Fruit fly (Drosophila melanogaster) whole organism, embryonic: Measurements from ENCODE around the gene Tbca.

Experiments used
- Asciz ChIP-seq: fragments of 200-800 bp; sonication (Bioruptor generic); optimal IDR thresholded peaks from 2 replicates; lab custom pipeline; 2017; ENCODE audit warnings: missing biosample characterization, mild to moderate bottlenecking, missing genetic modification characterization, missing genetic modification reagents
- CG1024 ChIP-seq: fragments of 200-800 bp; sonication (Bioruptor generic); IDR thresholded peaks from 2 replicates; pipeline ENCODE4 v1.3.6; 2022; ENCODE audit warnings: missing biosample characterization, missing genetic modification characterization
- CG10543 ChIP-seq: fragments of 200-800 bp; sonication (Bioruptor generic); optimal IDR thresholded peaks from 3 replicates; lab custom pipeline; 2017; ENCODE audit warnings: missing biosample characterization, mild to moderate bottlenecking, missing genetic modification characterization, moderate library complexity
- CG10979 ChIP-seq: fragments of 200-800 bp; sonication (Bioruptor generic); optimal IDR thresholded peaks from 2 replicates; lab custom pipeline; 2018; ENCODE audit warnings: missing biosample characterization, mild to moderate bottlenecking, missing genetic modification characterization, moderate library complexity
- CG13123 ChIP-seq: fragments of 200-800 bp; sonication (Bioruptor generic); optimal IDR thresholded peaks from 2 replicates; lab custom pipeline; 2016; ENCODE audit warnings: missing biosample characterization, missing genetic modification characterization
- CG13296 ChIP-seq: fragments of 200-800 bp; sonication (Bioruptor generic); optimal IDR thresholded peaks from 3 replicates; lab custom pipeline; 2018; ENCODE audit warnings: missing biosample characterization, mild to moderate bottlenecking, missing genetic modification characterization
- CG13424 ChIP-seq: fragments of 200-800 bp; sonication (Bioruptor generic); optimal IDR thresholded peaks from 2 replicates; lab custom pipeline; 2019; ENCODE audit warnings: missing biosample characterization, mild to moderate bottlenecking, missing genetic modification characterization, moderate library complexity
- CG14050 ChIP-seq: fragments of 200-800 bp; sonication (Bioruptor generic); IDR thresholded peaks from 3 replicates; pipeline ENCODE4 v1.3.6; 2022; ENCODE audit warnings: missing biosample characterization, missing genetic modification characterization
- CG15073 ChIP-seq: fragments of 200-800 bp; sonication (Bioruptor generic); optimal IDR thresholded peaks from 2 replicates; lab custom pipeline; 2016; ENCODE audit warnings: missing biosample characterization, missing genetic modification characterization
- CG17361 ChIP-seq: fragments of 200-800 bp; sonication (Bioruptor generic); IDR thresholded peaks from 3 replicates; pipeline ENCODE4 v1.3.6; 2022; ENCODE audit warnings: missing biosample characterization, missing genetic modification characterization
- CG17568 ChIP-seq: fragments of 200-800 bp; sonication (Bioruptor generic); optimal IDR thresholded peaks from 2 replicates; lab custom pipeline; 2018; ENCODE audit warnings: missing biosample characterization, mild to moderate bottlenecking, missing genetic modification characterization, moderate library complexity
- CG17912 ChIP-seq: fragments of 200-800 bp; sonication (Bioruptor generic); optimal IDR thresholded peaks from 2 replicates; lab custom pipeline; 2018; ENCODE audit warnings: missing biosample characterization, mild to moderate bottlenecking, missing genetic modification characterization
- CG18599 ChIP-seq: fragments of 200-800 bp; sonication (Bioruptor generic); optimal IDR thresholded peaks from 3 replicates; lab custom pipeline; 2017; ENCODE audit warnings: missing biosample characterization, missing genetic modification characterization, mild to moderate bottlenecking, moderate library complexity, missing genetic modification reagents
- CG42726 ChIP-seq: fragments of 200-800 bp; sonication (Bioruptor generic); IDR thresholded peaks from 2 replicates; pipeline ENCODE4 v1.3.6; 2022; ENCODE audit warnings: missing biosample characterization, missing genetic modification characterization; ENCODE audit not compliant: partially characterized antibody
- CG4282 ChIP-seq: fragments of 200-800 bp; sonication (Bioruptor generic); optimal IDR thresholded peaks from 2 replicates; lab custom pipeline; 2016; ENCODE audit warnings: missing biosample characterization, missing genetic modification characterization
- CG4328 ChIP-seq: fragments of 200-800 bp; sonication (Bioruptor generic); optimal IDR thresholded peaks from 3 replicates; lab custom pipeline; 2017; ENCODE audit warnings: missing biosample characterization, missing genetic modification reagents, missing genetic modification characterization
- CG4424 ChIP-seq: fragments of 200-800 bp; sonication (Bioruptor generic); optimal IDR thresholded peaks from 3 replicates; lab custom pipeline; 2016; ENCODE audit warnings: missing biosample characterization, missing genetic modification characterization
- CG4730 ChIP-seq: fragments of 200-800 bp; sonication (Bioruptor generic); IDR thresholded peaks from 2 replicates; pipeline ENCODE4 v1.3.6; 2022; ENCODE audit warnings: missing biosample characterization, missing genetic modification characterization
- CG6683 ChIP-seq: fragments of 200-800 bp; sonication (Bioruptor generic); optimal IDR thresholded peaks from 2 replicates; lab custom pipeline; 2017; ENCODE audit warnings: missing biosample characterization, mild to moderate bottlenecking, missing genetic modification characterization, missing genetic modification reagents
- CG6791 ChIP-seq: fragments of 200-800 bp; sonication (Bioruptor generic); IDR thresholded peaks from 3 replicates; pipeline ENCODE4 v1.3.6; 2022; ENCODE audit warnings: missing biosample characterization, missing genetic modification characterization; ENCODE audit not compliant: partially characterized antibody
- CG7372 ChIP-seq: fragments of 200-800 bp; sonication (Bioruptor generic); IDR thresholded peaks from 2 replicates; pipeline ENCODE4 v1.3.6; 2022; ENCODE audit warnings: missing biosample characterization, missing genetic modification characterization
- CG7556 ChIP-seq: fragments of 200-800 bp; sonication (Bioruptor generic); optimal IDR thresholded peaks from 2 replicates; lab custom pipeline; 2017; ENCODE audit warnings: missing biosample characterization, mild to moderate bottlenecking, missing genetic modification characterization
- CG7928 ChIP-seq: fragments of 200-800 bp; sonication (Bioruptor generic); optimal IDR thresholded peaks from 2 replicates; lab custom pipeline; 2017; ENCODE audit warnings: missing biosample characterization, mild to moderate bottlenecking, missing genetic modification characterization
- CG8478 ChIP-seq: fragments of >200 bp; optimal IDR thresholded peaks from 2 replicates; lab custom pipeline; 2018
- Dip3 ChIP-seq: fragments of 200-800 bp; sonication (Bioruptor generic); optimal IDR thresholded peaks from 3 replicates; lab custom pipeline; 2016; ENCODE audit warnings: missing biosample characterization, missing genetic modification characterization
- HmgZ ChIP-seq: fragments of 200-800 bp; sonication (Bioruptor generic); optimal IDR thresholded peaks from 2 replicates; lab custom pipeline; 2018; ENCODE audit warnings: missing biosample characterization, mild to moderate bottlenecking, missing genetic modification characterization
- Hr3 ChIP-seq: fragments of 200-800 bp; sonication (Bioruptor generic); optimal IDR thresholded peaks from 3 replicates; lab custom pipeline; 2016; ENCODE audit warnings: missing biosample characterization, missing genetic modification characterization
- Med ChIP-seq: fragments of 200-800 bp; sonication (Bioruptor generic); peaks from one replicate; lab custom pipeline; 2016; ENCODE audit warnings: missing biosample characterization, missing genetic modification characterization, mild to moderate bottlenecking, inconsistent platforms, moderate library complexity
- Opbp ChIP-seq: fragments of 200-800 bp; sonication (Bioruptor generic); IDR thresholded peaks from 3 replicates; pipeline ENCODE4 v1.3.6; 2022; ENCODE audit warnings: missing biosample characterization, missing genetic modification characterization; ENCODE audit not compliant: partially characterized antibody
- Poxn ChIP-seq: fragments of 200-800 bp; sonication (Bioruptor generic); IDR thresholded peaks from 2 replicates; pipeline ENCODE4 v1.3.6; 2022; ENCODE audit warnings: missing biosample characterization, missing genetic modification characterization
- Rfx ChIP-seq: fragments of 200-800 bp; sonication (Bioruptor generic); IDR thresholded peaks from 2 replicates; pipeline ENCODE4 v1.3.6; 2022; ENCODE audit warnings: missing biosample characterization, missing genetic modification characterization
- Spps ChIP-seq: fragments of 200-800 bp; sonication (Bioruptor generic); optimal IDR thresholded peaks from 2 replicates; lab custom pipeline; 2018; ENCODE audit warnings: missing biosample characterization, mild to moderate bottlenecking, missing genetic modification characterization
- Sry-β ChIP-seq: fragments of 200-800 bp; sonication (Bioruptor generic); optimal IDR thresholded peaks from 2 replicates; lab custom pipeline; 2018; ENCODE audit warnings: missing biosample characterization, mild to moderate bottlenecking, missing genetic modification characterization, moderate library complexity
- TFAM ChIP-seq: fragments of 200-800 bp; sonication (Bioruptor generic); optimal IDR thresholded peaks from 2 replicates; lab custom pipeline; 2017; ENCODE audit warnings: missing biosample characterization, missing genetic modification characterization, inconsistent platforms
- Xrp1 ChIP-seq: fragments of 200-800 bp; sonication (Bioruptor generic); IDR thresholded peaks from 2 replicates; pipeline ENCODE4 v1.3.6; 2022; ENCODE audit warnings: missing biosample characterization, missing genetic modification characterization
- cad ChIP-seq: fragments of >200 bp; optimal IDR thresholded peaks from 2 replicates; lab custom pipeline; 2017; ENCODE audit warnings: missing biosample characterization, missing genetic modification characterization
- fd102C ChIP-seq: fragments of 200-800 bp; sonication (Bioruptor generic); optimal IDR thresholded peaks from 2 replicates; lab custom pipeline; 2018; ENCODE audit warnings: missing biosample characterization, mild to moderate bottlenecking, missing genetic modification characterization, moderate library complexity
- gce ChIP-seq: fragments of 200-800 bp; sonication (Bioruptor generic); IDR thresholded peaks from 3 replicates; pipeline ENCODE4 v1.3.6; 2022; ENCODE audit warnings: missing biosample characterization, missing genetic modification characterization
- gfzf ChIP-seq: fragments of 200-800 bp; sonication (Bioruptor generic); optimal IDR thresholded peaks from 2 replicates; lab custom pipeline; 2016; ENCODE audit warnings: missing biosample characterization, mild to moderate bottlenecking, missing genetic modification characterization, moderate library complexity
- hkb ChIP-seq, 2 experiments: fragments of 200-800 bp in 1 of 2; fragments of >200 bp in 1 of 2; sonication (Bioruptor generic) in 1 of 2; IDR thresholded peaks in 1 of 2; optimal IDR thresholded peaks in 1 of 2; 2 replicates each; pipeline versions ENCODE4 v1.3.6 to Lab custom; 2017 to 2022; ENCODE audit warnings: missing biosample characterization in 1 of 2, missing genetic modification characterization in 1 of 2
- inv ChIP-seq: fragments of 200-800 bp; sonication (Bioruptor generic); IDR thresholded peaks from 2 replicates; pipeline ENCODE4 v1.3.6; 2022; ENCODE audit warnings: missing biosample characterization, missing genetic modification characterization; ENCODE audit not compliant: partially characterized antibody
- kay ChIP-seq: fragments of 200-800 bp; sonication (Bioruptor generic); optimal IDR thresholded peaks from 2 replicates; lab custom pipeline; 2016; ENCODE audit warnings: missing biosample characterization, missing genetic modification characterization
- mld ChIP-seq: fragments of 200-800 bp; sonication (Bioruptor generic); IDR thresholded peaks from 3 replicates; pipeline ENCODE4 v1.3.6; 2022; ENCODE audit warnings: missing biosample characterization, missing genetic modification characterization; ENCODE audit not compliant: partially characterized antibody
- ranshi ChIP-seq: fragments of 200-800 bp; sonication (Bioruptor generic); IDR thresholded peaks from 2 replicates; pipeline ENCODE4 v1.3.6; 2022; ENCODE audit warnings: missing biosample characterization, missing genetic modification characterization
- row ChIP-seq: fragments of 200-800 bp; sonication (Bioruptor generic); IDR thresholded peaks from 3 replicates; pipeline ENCODE4 v1.3.6; 2022; ENCODE audit warnings: missing biosample characterization, missing genetic modification characterization
- sc ChIP-seq, 3 experiments: fragments of >200 bp in 2 of 3; fragments of 200-800 bp in 1 of 3; sonication (Bioruptor generic) in 1 of 3; optimal IDR thresholded peaks; 2 replicates in 2 of 3; 3 replicates in 1 of 3; lab custom pipeline; 2017; ENCODE audit warnings: mild to moderate bottlenecking in 1 of 3, missing biosample characterization in 1 of 3, missing genetic modification characterization in 1 of 3, missing genetic modification reagents in 1 of 3
- seq ChIP-seq: fragments of 200-800 bp; sonication (Bioruptor generic); IDR thresholded peaks from 2 replicates; pipeline ENCODE4 v1.3.6; 2022; ENCODE audit warnings: missing biosample characterization, missing genetic modification characterization
- shn ChIP-seq: fragments of 200-800 bp; sonication (Bioruptor generic); optimal IDR thresholded peaks from 3 replicates; lab custom pipeline; 2016; ENCODE audit warnings: missing biosample characterization, missing genetic modification characterization
- ssp ChIP-seq: fragments of 200-800 bp; sonication (Bioruptor generic); IDR thresholded peaks from 2 replicates; pipeline ENCODE4 v1.3.6; 2022; ENCODE audit warnings: missing biosample characterization, missing genetic modification characterization
- wor ChIP-seq: fragments of 200-800 bp; sonication (Bioruptor generic); IDR thresholded peaks from 2 replicates; pipeline ENCODE4 v1.3.6; 2022; ENCODE audit warnings: missing biosample characterization, missing genetic modification characterization

The Tbca gene

dm6 chr3R:31709142-31709541 is 34.1 kb upstream of the Tbca start (continued):
- TF ChIP-seq row (peak; percentile 33), CG1024 (peak; percentile 15; the same call in 1 of the 2 replicates), CG17361 (no peak; the same call in 2 of the 3 replicates), Sry-β (GFP tag; lab: Kevin White, UChicago) (no peak), Dip3 (GFP tag; lab: Kevin White, UChicago) (no peak), gce (GFP tag; lab: Robert Waterston, UW) (peak; percentile 42; the same call in 2 of the 3 replicates), CG8478 (no peak), Opbp (GFP tag; lab: Robert Waterston, UW) (no peak), Med (GFP tag; lab: Kevin White, UChicago) (peak; percentile 19), CG14050 (GFP tag; lab: Robert Waterston, UW) (0 out of 3 replicates have a peak, but pooled peaks have one; percentile 37), fd102C (GFP tag; lab: Kevin White, UChicago) (no peak), CG6683 (GFP tag; lab: Kevin White, UChicago) (no peak), Spps (tag; lab: Kevin White, UChicago) (no peak), CG4424 (GFP tag; lab: Kevin White, UChicago) (peak; percentile 43), CG7928 (GFP tag; lab: Kevin White, UChicago) (no peak), Asciz (peak; percentile 27), gfzf (no peak), CG15073 (GFP tag; lab: Kevin White, UChicago) (no peak), sc (optimal IDR thresholded peaks at IDR 0.05; lab: Kevin White, UChicago) (no peak), sc (GFP tag; optimal IDR thresholded peaks at IDR 0.05; lab: Kevin White, UChicago) (no peak), Poxn (no peak), CG7556 (GFP tag; lab: Kevin White, UChicago) (no peak), CG42726 (GFP tag; lab: Robert Waterston, UW) (no peak), TFAM (GFP tag; lab: Kevin White, UChicago) (no peak), hkb (optimal IDR thresholded peaks at IDR 0.05; lab: Kevin White, UChicago) (no peak), hkb (GFP tag; IDR thresholded peaks at IDR 0.05; lab: Robert Waterston, UW) (peak; percentile 32; the same call in 1 of the 2 replicates), HmgZ (tag; lab: Kevin White, UChicago) (no peak), CG4730 (GFP tag; lab: Robert Waterston, UW) (0 out of 2 replicates have a peak, but pooled peaks have one; percentile 4), CG7372 (GFP tag; lab: Robert Waterston, UW) (0 out of 2 replicates have a peak, but pooled peaks have one; percentile 19), CG17568 (GFP tag; lab: Kevin White, UChicago) (no peak), ssp (GFP tag; lab: Robert Waterston, UW) (0 out of 2 replicates have a peak, but pooled peaks have one; percentile 6), cad (GFP tag; lab: Kevin White, UChicago) (no peak), CG13123 (no peak), CG17912 (GFP tag; lab: Kevin White, UChicago) (no peak), CG10979 (peak; percentile 5), Rfx (GFP tag; lab: Robert Waterston, UW) (peak; percentile 53; the same call in 1 of the 2 replicates), ranshi (GFP tag; lab: Robert Waterston, UW) (peak; percentile 39; the same call in 1 of the 2 replicates), inv (GFP tag; lab: Robert Waterston, UW) (no peak), CG13424 (tag; lab: Kevin White, UChicago) (peak; percentile 23), CG6791 (no peak), Xrp1 (GFP tag; lab: Robert Waterston, UW) (peak; percentile 38; the same call in 1 of the 2 replicates), CG4282 (GFP tag; lab: Kevin White, UChicago) (no peak), CG13296 (GFP tag; lab: Kevin White, UChicago) (peak; percentile 28), Hr3 (GFP tag; lab: Kevin White, UChicago) (no peak), seq (GFP tag; lab: Robert Waterston, UW) (no peak), CG4328 (GFP tag; lab: Kevin White, UChicago) (no peak), shn (GFP tag; lab: Kevin White, UChicago) (no peak), wor (no peak), CG10543 (peak; percentile 16), mld (no peak), CG18599 (peak; percentile 33), kay (GFP tag; lab: Kevin White, UChicago) (no peak)
